Worm (Caenorhabditis elegans): ENCODE results near the gene F56C9.10.

Gene F56C9.10

DNA sequence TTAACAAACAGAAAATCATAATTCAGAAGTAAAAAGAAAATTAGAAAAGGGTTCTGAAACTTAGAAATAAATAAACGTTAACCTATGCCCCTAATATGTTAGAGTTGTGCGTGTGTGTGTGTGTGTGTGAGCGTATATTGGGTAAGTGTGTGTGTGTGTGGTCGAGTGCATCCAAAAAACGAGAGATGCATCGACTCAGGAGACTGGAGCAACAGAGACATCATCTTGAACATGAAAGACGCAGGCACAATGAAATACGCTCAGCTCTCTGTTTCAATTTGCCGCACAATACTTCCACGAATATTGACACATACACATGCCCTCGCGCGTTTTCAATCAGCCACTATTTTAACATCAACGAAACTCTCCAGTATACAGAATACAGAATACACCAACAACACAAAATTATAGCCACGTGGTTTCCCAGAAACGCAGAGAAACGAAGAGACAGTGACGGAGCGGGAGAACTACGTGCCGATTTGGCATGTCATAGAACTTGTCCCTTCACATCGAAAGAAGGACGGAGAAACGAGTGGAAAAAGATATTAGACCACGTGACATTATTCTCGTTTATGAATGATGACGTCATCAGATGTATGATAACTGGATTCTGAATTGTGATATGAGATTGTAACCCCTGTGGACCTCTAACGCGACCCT lies 41.2 kb upstream of the F56C9.10 start (continued):
- TF ChIP-seq F23B12.7 (tag; optimal IDR thresholded peaks at IDR 0.05; ENCODE audit: insufficient read depth) = peak; percentile 21
- TF ChIP-seq lsl-1 (GFP tag; optimal IDR thresholded peaks at IDR 0.05) = no peak
- peak; percentile 80 for TF ChIP-seq chd-7 (tag; optimal IDR thresholded peaks at IDR 0.05)
- peak; percentile 20 for TF ChIP-seq nhr-90 (tag; optimal IDR thresholded peaks at IDR 0.05)
- no peak for TF ChIP-seq F55B11.4 (tag; optimal IDR thresholded peaks at IDR 0.05; ENCODE audit: borderline replicate concordance, insufficient read depth)
- TF ChIP-seq attf-6 (GFP tag; IDR thresholded peaks at IDR 0.05) = no peak
- peak; percentile 50 for TF ChIP-seq ZK185.1 (tag; optimal IDR thresholded peaks at IDR 0.05; ENCODE audit: poor library complexity, severe bottlenecking)
- peak; percentile 19 for TF ChIP-seq ztf-18 (tag; optimal IDR thresholded peaks at IDR 0.05)
- TF ChIP-seq T07F8.4 (tag; optimal IDR thresholded peaks at IDR 0.05) = no peak
- TF ChIP-seq C17E4.6 (GFP tag; IDR thresholded peaks at IDR 0.05) = no peak
- TF ChIP-seq F52B5.7 (tag; optimal IDR thresholded peaks at IDR 0.05) = no peak
- TF ChIP-seq repo-1 (tag; optimal IDR thresholded peaks at IDR 0.05) = peak; percentile 36
- TF ChIP-seq ceh-79 (tag; optimal IDR thresholded peaks at IDR 0.05) = no peak
- peak; percentile 63; the same call in 1 of the 2 replicates for TF ChIP-seq K11D2.4 (GFP tag; IDR thresholded peaks at IDR 0.05)
- TF ChIP-seq ceh-27 (GFP tag; optimal IDR thresholded peaks at IDR 0.05) = no peak
- no peak for TF ChIP-seq ztf-6 (GFP tag; IDR thresholded peaks at IDR 0.05)
- TF ChIP-seq lin-26 (GFP tag; IDR thresholded peaks at IDR 0.05) = 0 out of 2 replicates have a peak, but pooled peaks have one; percentile 52
- TF ChIP-seq ztf-26 (tag; optimal IDR thresholded peaks at IDR 0.05) = peak; percentile 86
- TF ChIP-seq pbrm-1 (GFP tag; IDR thresholded peaks at IDR 0.05) = peak; percentile 22; the same call in 1 of the 2 replicates
- no peak for TF ChIP-seq akir-1 (GFP tag; optimal IDR thresholded peaks at IDR 0.05)
- peak; percentile 62 for TF ChIP-seq ekl-4 (GFP tag; IDR thresholded peaks at IDR 0.05)
- TF ChIP-seq D2030.7 (GFP tag; IDR thresholded peaks at IDR 0.05) = no peak
- peak; percentile 56 for TF ChIP-seq dox-1 (GFP tag; IDR thresholded peaks at IDR 0.05)
- no peak for TF ChIP-seq madf-8 (GFP tag; conservative IDR thresholded peaks at IDR 0.05)
- TF ChIP-seq egrh-3 (GFP tag; IDR thresholded peaks at IDR 0.05) = no peak
- TF ChIP-seq F22D6.2 (tag; optimal IDR thresholded peaks at IDR 0.05) = peak; percentile 3
- no peak for TF ChIP-seq Y53F4B.3 (GFP tag; IDR thresholded peaks at IDR 0.05)
- TF ChIP-seq ceh-91 (GFP tag; IDR thresholded peaks at IDR 0.05) = no peak
- no peak for TF ChIP-seq cebp-2 (GFP tag; IDR thresholded peaks at IDR 0.05)
- no peak for TF ChIP-seq Y79H2A.3 (GFP tag; conservative IDR thresholded peaks at IDR 0.05)
- no peak for TF ChIP-seq efl-1 (GFP tag; optimal IDR thresholded peaks at IDR 0.05)
- no peak for TF ChIP-seq unc-130 (GFP tag; optimal IDR thresholded peaks at IDR 0.05)
- peak; percentile 69 for TF ChIP-seq attf-5 (GFP tag; optimal IDR thresholded peaks at IDR 0.05)
- TF ChIP-seq C06A6.2 (GFP tag; conservative IDR thresholded peaks at IDR 0.05) = peak; percentile 62; the same call in 1 of the 2 replicates
- no peak for TF ChIP-seq Y95B8A.8 (GFP tag; IDR thresholded peaks at IDR 0.05)
- TF ChIP-seq F37B4.10 (GFP tag; IDR thresholded peaks at IDR 0.05) = no peak
- no peak for TF ChIP-seq egl-44 (GFP tag; IDR thresholded peaks at IDR 0.05)
- TF ChIP-seq F49E8.2 (tag; optimal IDR thresholded peaks at IDR 0.05; ENCODE audit: insufficient read depth) = no peak
- peak; percentile 69 for TF ChIP-seq madf-10 (tag; optimal IDR thresholded peaks at IDR 0.05)
- TF ChIP-seq ztf-28 (GFP tag; IDR thresholded peaks at IDR 0.05) = no peak
- no peak for TF ChIP-seq madf-6 (GFP tag; IDR thresholded peaks at IDR 0.05)
- peak; percentile 48; the same call in 1 of the 2 replicates for TF ChIP-seq mcd-1 (GFP tag; IDR thresholded peaks at IDR 0.05)
- TF ChIP-seq lir-1 (GFP tag; conservative IDR thresholded peaks at IDR 0.05) = no peak
- TF ChIP-seq K12H6.12 (tag; optimal IDR thresholded peaks at IDR 0.05) = no peak
- TF ChIP-seq lsy-27 (tag; optimal IDR thresholded peaks at IDR 0.05; ENCODE audit: borderline replicate concordance, insufficient read depth) = no peak
- no peak for TF ChIP-seq dpl-1 (GFP tag; optimal IDR thresholded peaks at IDR 0.05)
- no peak for TF ChIP-seq xnd-1 (tag; optimal IDR thresholded peaks at IDR 0.05)
- no peak for TF ChIP-seq F57C9.4 (tag; optimal IDR thresholded peaks at IDR 0.05)

All from whole organism, young adult.